Worm (Caenorhabditis elegans) whole organism, late embryonic: ENCODE data around the gene R07B1.9.

Experiments
- ceh-14 ChIP-seq: sonication (generic microtip); optimal IDR thresholded peaks from 2 replicates; lab custom pipeline; 2016; ENCODE audit warnings: missing genotype, missing genetic modification characterization, missing compliant biosample characterization
- elt-2 ChIP-seq: sonication (generic microtip); optimal IDR thresholded peaks from 2 replicates; lab custom pipeline; 2016; ENCODE audit warnings: missing genetic modification reagents, missing genetic modification characterization, missing compliant biosample characterization
- mec-3 ChIP-seq: sonication (generic microtip); optimal IDR thresholded peaks from 2 replicates; lab custom pipeline; 2016; ENCODE audit warnings: borderline replicate concordance, missing genetic modification characterization, missing compliant biosample characterization
- odd-2 ChIP-seq: sonication (generic microtip); optimal IDR thresholded peaks from 2 replicates; lab custom pipeline; 2017; ENCODE audit warnings: antibody characterized with exemption, mild to moderate bottlenecking, missing genetic modification characterization, missing compliant biosample characterization

DNA sequence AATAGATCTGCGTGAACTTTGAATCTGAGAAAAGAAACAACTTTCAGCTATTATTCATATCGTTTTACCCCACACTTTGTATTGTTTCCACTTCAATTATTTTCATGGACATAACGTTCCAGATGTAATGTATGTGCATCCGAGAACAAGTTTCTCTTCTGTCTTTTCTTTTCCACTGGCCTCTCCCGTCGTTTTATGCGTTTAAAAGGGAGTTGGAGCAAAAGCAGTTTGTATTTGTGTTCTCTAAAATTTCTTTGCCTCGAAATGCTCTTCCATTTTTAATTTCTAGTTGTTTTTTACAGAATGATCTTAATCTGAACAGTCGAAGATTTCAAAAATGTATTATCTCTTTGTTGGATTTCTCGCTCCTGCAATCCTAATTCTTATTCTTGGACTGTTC lies 20.6 kb upstream of the R07B1.9 start, which contains the start of gene R07B1.11:
- no peak for TF ChIP-seq mec-3 (tag; lab: Kevin White, UChicago)
- TF ChIP-seq ceh-14 (tag; lab: Kevin White, UChicago) = no peak
- no peak for TF ChIP-seq elt-2 (tag; lab: Kevin White, UChicago)
- no peak for TF ChIP-seq odd-2
